Worm (Caenorhabditis elegans): ENCODE results near the gene Y43D4A.2.

DNA sequence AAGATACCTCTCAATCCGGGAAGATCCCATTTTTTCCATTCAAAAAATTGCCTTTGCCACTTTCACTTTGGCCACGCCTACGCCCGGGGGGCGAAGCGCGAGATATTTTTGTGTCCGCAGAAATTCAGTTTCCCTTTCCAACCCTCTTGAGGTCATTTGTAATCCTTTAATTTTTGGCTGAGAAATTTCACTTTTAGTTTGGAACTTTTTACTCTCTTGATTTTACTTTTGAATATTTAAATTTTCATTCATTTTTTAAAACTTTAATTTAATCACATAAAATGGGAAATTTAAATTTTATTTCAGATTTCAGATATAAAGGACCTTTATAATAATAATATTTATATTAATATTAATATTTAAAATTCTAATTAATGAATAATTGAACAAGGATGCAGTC is 19.8 kb upstream of the Y43D4A.2 start, which contains the start of gene Y43D4A.5:
- TF ChIP-seq T23F11.4 (GFP tag; optimal IDR thresholded peaks at IDR 0.05) (no peak), nfya-1 (tag; optimal IDR thresholded peaks at IDR 0.05) (no peak), fkh-10 (GFP tag; optimal IDR thresholded peaks at IDR 0.05) (no peak), ets-4 (tag; optimal IDR thresholded peaks at IDR 0.05) (no peak), rnt-1 (tag; optimal IDR thresholded peaks at IDR 0.05) (no peak), F13H6.1 (tag; optimal IDR thresholded peaks at IDR 0.05) (no peak), ceh-9 (tag; optimal IDR thresholded peaks at IDR 0.05) (no peak), ceh-45 (GFP tag; IDR thresholded peaks at IDR 0.05) (no peak)
